Worm (Caenorhabditis elegans): ENCODE results near the gene col-139.

col-139 gene

DNA sequence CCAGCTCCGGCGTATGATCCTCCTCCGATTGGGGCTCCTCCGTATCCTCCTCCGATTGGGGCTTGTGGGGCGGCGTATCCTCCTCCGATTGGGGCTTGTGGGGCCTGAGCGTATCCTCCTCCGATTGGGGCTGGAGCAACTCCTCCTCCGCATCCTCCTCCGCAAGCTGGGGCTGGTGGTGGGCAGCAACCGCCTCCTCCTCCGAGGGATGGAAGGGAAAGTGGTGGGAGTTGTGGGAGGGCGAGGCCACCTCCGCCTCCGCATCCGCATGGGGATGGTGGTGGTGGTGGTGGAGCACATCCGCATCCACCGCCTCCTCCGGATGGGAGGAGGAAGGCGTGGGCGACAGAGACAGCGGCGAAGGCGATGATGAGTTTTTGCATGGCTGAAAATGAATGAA is 5.9 kb downstream of the col-139 start, which contains the start of gene F41F3.3 (continued):
- TF ChIP-seq tlf-1 (GFP tag; optimal IDR thresholded peaks at IDR 0.05) = no peak
- TF ChIP-seq gei-17 (GFP tag; optimal IDR thresholded peaks at IDR 0.05) = no peak
- no peak for TF ChIP-seq C17E4.6 (GFP tag; IDR thresholded peaks at IDR 0.05)
- no peak for TF ChIP-seq let-607 (tag; optimal IDR thresholded peaks at IDR 0.05)
- TF ChIP-seq die-1 (tag; optimal IDR thresholded peaks at IDR 0.05) = no peak
- 0 out of 2 replicates have a peak, but pooled peaks have one; percentile 11 for TF ChIP-seq B0019.2 (GFP tag; conservative IDR thresholded peaks at IDR 0.05)
- peak; percentile 97 for TF ChIP-seq egrh-3 (GFP tag; IDR thresholded peaks at IDR 0.05)
- TF ChIP-seq Y53G8AR.9 (GFP tag; conservative IDR thresholded peaks at IDR 0.05) = no peak
- TF ChIP-seq F37B4.10 (GFP tag; IDR thresholded peaks at IDR 0.05) = no peak
- peak; percentile 10 for TF ChIP-seq ceh-27 (GFP tag; optimal IDR thresholded peaks at IDR 0.05)
- no peak for TF ChIP-seq nhr-120 (GFP tag; IDR thresholded peaks at IDR 0.05)
- no peak for TF ChIP-seq aptf-2 (GFP tag; conservative IDR thresholded peaks at IDR 0.05)
- no peak for TF ChIP-seq B0035.1 (tag; optimal IDR thresholded peaks at IDR 0.05)
- TF ChIP-seq F57C9.4 (tag; optimal IDR thresholded peaks at IDR 0.05) = no peak
- TF ChIP-seq F52B5.7 (tag; optimal IDR thresholded peaks at IDR 0.05) = peak; percentile 65

DNA sequence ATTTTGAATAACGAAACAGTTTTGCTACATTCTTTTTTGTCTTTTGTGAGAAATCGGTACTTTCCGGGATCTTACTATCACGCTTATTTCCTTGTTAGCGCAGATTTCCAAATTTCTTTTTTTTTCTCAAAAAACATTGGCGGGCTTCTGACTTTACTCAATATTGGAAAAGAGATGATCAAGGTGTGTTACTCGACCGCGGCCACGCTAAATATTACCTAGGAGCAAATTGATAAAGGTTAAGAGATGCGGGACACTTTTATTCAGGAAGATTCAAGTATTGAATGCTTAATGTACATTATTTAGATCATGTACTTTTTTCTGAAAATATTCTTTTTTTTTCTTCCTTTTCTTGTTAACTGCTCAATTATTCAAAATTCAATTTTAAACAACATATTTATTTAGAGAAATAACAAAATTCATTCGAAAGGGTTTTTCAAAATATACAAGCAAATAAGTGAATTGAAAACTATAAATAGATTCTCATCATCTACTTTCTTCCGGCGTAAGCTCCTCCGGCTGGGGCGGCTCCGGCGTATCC is 6.4 kb downstream of the col-139 start:
- TF ChIP-seq rcor-1 (GFP tag; IDR thresholded peaks at IDR 0.05) (no peak), lin-26 (GFP tag; IDR thresholded peaks at IDR 0.05) (no peak), F39B2.1 (GFP tag; IDR thresholded peaks at IDR 0.05) (no peak), F23B12.7 (tag; optimal IDR thresholded peaks at IDR 0.05; ENCODE audit: insufficient read depth) (no peak), ztf-28 (GFP tag; IDR thresholded peaks at IDR 0.05) (no peak), ceh-27 (GFP tag; optimal IDR thresholded peaks at IDR 0.05) (no peak), Y79H2A.3 (GFP tag; conservative IDR thresholded peaks at IDR 0.05) (no peak), ceh-40 (GFP tag; IDR thresholded peaks at IDR 0.05) (no peak), ztf-26 (tag; optimal IDR thresholded peaks at IDR 0.05) (no peak), ZK185.1 (tag; optimal IDR thresholded peaks at IDR 0.05; ENCODE audit: poor library complexity, severe bottlenecking) (no peak), egrh-3 (GFP tag; IDR thresholded peaks at IDR 0.05) (no peak), hlh-12 (tag; optimal IDR thresholded peaks at IDR 0.05) (no peak), zfh-2 (GFP tag; conservative IDR thresholded peaks at IDR 0.05) (no peak), T07F8.4 (tag; optimal IDR thresholded peaks at IDR 0.05) (no peak), cebp-1 (GFP tag; IDR thresholded peaks at IDR 0.05) (no peak), cebp-1 (tag; optimal IDR thresholded peaks at IDR 0.05) (no peak), lir-1 (GFP tag; conservative IDR thresholded peaks at IDR 0.05) (no peak)

- no peak for TF ChIP-seq B0261.1 (tag; optimal IDR thresholded peaks at IDR 0.05)
- TF ChIP-seq zfh-2 (GFP tag; conservative IDR thresholded peaks at IDR 0.05) = no peak
These were observed 11.1 kb downstream of the col-139 start, which contains the start of gene soc-1 for ce11 chrV:4642691-4643090. soc-1 (plus strand) TSS chrV:4642952.

- TF ChIP-seq tbx-9 (tag; optimal IDR thresholded peaks at IDR 0.05; ENCODE audit: borderline replicate concordance) (no peak), nhr-80 (tag; optimal IDR thresholded peaks at IDR 0.05) (peak; percentile 32), F33H1.4 (GFP tag; IDR thresholded peaks at IDR 0.05) (no peak), lir-1 (GFP tag; conservative IDR thresholded peaks at IDR 0.05) (no peak), gei-17 (GFP tag; optimal IDR thresholded peaks at IDR 0.05) (no peak), hrde-1 (tag; optimal IDR thresholded peaks at IDR 0.05; ENCODE audit: borderline replicate concordance) (no peak), snpc-3.4 (tag; optimal IDR thresholded peaks at IDR 0.05) (no peak), snpc-4 (GFP tag; optimal IDR thresholded peaks at IDR 0.05) (no peak), snpc-4 (tag; optimal IDR thresholded peaks at IDR 0.05) (no peak)
These were observed 13.1 kb downstream of the col-139 start for ce11 chrV:4640501-4641150.
